Worm (Caenorhabditis elegans) whole organism, L4 larva: ENCODE data around the gene F26F12.4.

Experiments used
- D1046.2 ChIP-seq: fragments of 200-800 bp; sonication (Bioruptor generic); IDR thresholded peaks from 2 replicates; pipeline ENCODE4 v1.3.6; 2022; ENCODE audit warnings: missing genetic modification characterization, missing compliant biosample characterization
- F26F4.8 ChIP-seq: fragments of 200-800 bp; sonication (Bioruptor generic); conservative IDR thresholded peaks from 2 replicates; pipeline ENCODE4 v1.3.6; 2022; ENCODE audit warnings: missing genetic modification characterization, missing compliant biosample characterization
- F44E2.7 ChIP-seq: fragments of 200-800 bp; sonication (Bioruptor generic); IDR thresholded peaks from 2 replicates; pipeline ENCODE4 v2.1.2; 2022; ENCODE audit warnings: missing genetic modification characterization, missing compliant biosample characterization
- F49E8.2 ChIP-seq: sonication (generic microtip); optimal IDR thresholded peaks from 2 replicates; lab custom pipeline; 2016; ENCODE audit warnings: missing compliant biosample characterization, mild to moderate bottlenecking, missing genetic modification characterization, borderline replicate concordance
- R02D3.7 ChIP-seq: fragments of 150-350 bp; sonication (generic microtip); optimal IDR thresholded peaks from 3 replicates; lab custom pipeline; 2014; ENCODE audit warnings: missing biosample characterization, missing genetic modification characterization
- Y105C5A.15 ChIP-seq: fragments of 200-800 bp; sonication (Bioruptor generic); IDR thresholded peaks from 2 replicates; pipeline ENCODE4 v1.3.6; 2022; ENCODE audit warnings: missing genetic modification characterization, missing compliant biosample characterization
- Y5F2A.4 ChIP-seq: fragments of 200-800 bp; sonication (Bioruptor generic); optimal IDR thresholded peaks from 2 replicates; lab custom pipeline; 2018; ENCODE audit warnings: mild to moderate bottlenecking, missing genetic modification characterization, missing compliant biosample characterization
- ama-1 ChIP-seq: fragments of 150-350 bp; optimal IDR thresholded peaks from 2 replicates; lab custom pipeline; 2014; ENCODE audit warnings: inconsistent platforms, mixed read lengths
- arid-1 ChIP-seq: fragments of 200-800 bp; sonication (Bioruptor generic); conservative IDR thresholded peaks from 2 replicates; pipeline ENCODE4 v1.3.6; 2022; ENCODE audit warnings: missing genetic modification reagents, missing genetic modification characterization, missing compliant biosample characterization
- ceh-20 ChIP-seq: fragments of 200-800 bp; sonication (Bioruptor generic); IDR thresholded peaks from 2 replicates; pipeline ENCODE4 v1.3.6; 2022; ENCODE audit warnings: missing genetic modification reagents, missing genetic modification characterization, missing compliant biosample characterization
- ceh-44 ChIP-seq: fragments of 200-800 bp; sonication (Bioruptor generic); IDR thresholded peaks from 2 replicates; pipeline ENCODE4 v1.3.6; 2022; ENCODE audit warnings: missing genetic modification reagents, missing genetic modification characterization, missing compliant biosample characterization
- cey-2 ChIP-seq: sonication (generic microtip); optimal IDR thresholded peaks from 3 replicates; lab custom pipeline; 2017; ENCODE audit warnings: missing genetic modification characterization, mild to moderate bottlenecking, missing compliant biosample characterization, antibody characterized with exemption, borderline replicate concordance; ENCODE audit not compliant: insufficient read depth
- daf-19 ChIP-seq: fragments of 200-800 bp; sonication (Bioruptor generic); conservative IDR thresholded peaks from 2 replicates; pipeline ENCODE4 v1.3.6; 2022; ENCODE audit warnings: missing genetic modification characterization, missing compliant biosample characterization
- dmd-6 ChIP-seq: fragments of 200-800 bp; sonication (Bioruptor generic); IDR thresholded peaks from 2 replicates; pipeline ENCODE4 v1.3.6; 2022; ENCODE audit warnings: missing genetic modification reagents, missing genetic modification characterization, missing compliant biosample characterization
- dmd-8 ChIP-seq: fragments of 200-800 bp; sonication (Bioruptor generic); IDR thresholded peaks from 2 replicates; pipeline ENCODE4 v1.3.6; 2022; ENCODE audit warnings: missing genetic modification characterization, missing compliant biosample characterization
- dmd-9 ChIP-seq: fragments of 200-800 bp; sonication (Bioruptor generic); IDR thresholded peaks from 2 replicates; pipeline ENCODE4 v1.3.6; 2022; ENCODE audit warnings: missing genetic modification reagents, missing genetic modification characterization, missing compliant biosample characterization
- dve-1 ChIP-seq: sonication (generic microtip); optimal IDR thresholded peaks from 2 replicates; lab custom pipeline; 2017; ENCODE audit warnings: antibody characterized with exemption, mild to moderate bottlenecking, missing genetic modification characterization, missing compliant biosample characterization; ENCODE audit not compliant: insufficient read depth
- egl-27 ChIP-seq: sonication (generic microtip); optimal IDR thresholded peaks from 3 replicates; lab custom pipeline; 2017; ENCODE audit warnings: missing biosample characterization, missing genetic modification reagents, missing genetic modification characterization
- egl-43 ChIP-seq: fragments of 200-800 bp; sonication (Bioruptor generic); IDR thresholded peaks from 2 replicates; pipeline ENCODE4 v1.3.6; 2022; ENCODE audit warnings: missing genetic modification reagents, missing genetic modification characterization, missing compliant biosample characterization
- fos-1 ChIP-seq: fragments of 150-350 bp; optimal IDR thresholded peaks from 2 replicates; lab custom pipeline; 2014; ENCODE audit warnings: missing biosample characterization, missing genetic modification characterization
- hif-1 ChIP-seq, 2 experiments: sonication (generic microtip); optimal IDR thresholded peaks; 2 replicates each; lab custom pipeline; 2016 to 2017; ENCODE audit warnings: missing compliant biosample characterization in 2 of 2, missing genetic modification characterization in 2 of 2, missing genetic modification reagents in 2 of 2, missing genotype in 2 of 2, mild to moderate bottlenecking in 1 of 2
- hlh-11 ChIP-seq: fragments of 200-800 bp; sonication (Bioruptor generic); optimal IDR thresholded peaks from 2 replicates; lab custom pipeline; 2018; ENCODE audit warnings: mild to moderate bottlenecking, missing genetic modification characterization, missing compliant biosample characterization
- hlh-30 ChIP-seq: sonication (generic microtip); optimal IDR thresholded peaks from 2 replicates; lab custom pipeline; 2017; ENCODE audit warnings: antibody characterized with exemption, mild to moderate bottlenecking, missing genetic modification characterization, missing compliant biosample characterization; ENCODE audit not compliant: insufficient read depth
- lin-1 ChIP-seq: fragments of 200-800 bp; sonication (Bioruptor generic); IDR thresholded peaks from 2 replicates; pipeline ENCODE4 v1.3.6; 2022; ENCODE audit warnings: missing genetic modification reagents, missing genetic modification characterization, missing compliant biosample characterization
- lin-13 ChIP-seq: fragments of 150-350 bp; optimal IDR thresholded peaks from 2 replicates; lab custom pipeline; 2014; ENCODE audit warnings: missing biosample characterization, missing genetic modification reagents, missing genetic modification characterization
- lin-29 ChIP-seq: fragments of 200-800 bp; sonication (Bioruptor generic); IDR thresholded peaks from 2 replicates; pipeline ENCODE4 v1.3.6; 2022; ENCODE audit warnings: missing genetic modification reagents, missing genetic modification characterization, missing compliant biosample characterization
- madf-5 ChIP-seq, 2 experiments: fragments of 200-800 bp; sonication (Bioruptor generic); IDR thresholded peaks; 2 replicates each; pipeline ENCODE4 v1.3.6; 2022; ENCODE audit warnings: missing compliant biosample characterization in 2 of 2, missing genetic modification characterization in 2 of 2
- madf-9 ChIP-seq: fragments of 200-800 bp; sonication (Bioruptor generic); conservative IDR thresholded peaks from 2 replicates; pipeline ENCODE4 v1.3.6; 2022; ENCODE audit warnings: missing genetic modification reagents, missing genetic modification characterization, missing compliant biosample characterization
- mdl-1 ChIP-seq, 2 experiments: fragments of 150-350 bp in 1 of 2; sonication (generic microtip) in 1 of 2; optimal IDR thresholded peaks; 2 replicates each; lab custom pipeline; 2014 to 2017; ENCODE audit warnings: missing biosample characterization in 2 of 2, missing genetic modification characterization in 2 of 2
- mes-2 ChIP-seq: sonication (generic microtip); optimal IDR thresholded peaks from 2 replicates; lab custom pipeline; 2016; ENCODE audit warnings: missing genotype, mild to moderate bottlenecking, missing genetic modification characterization, missing compliant biosample characterization; ENCODE audit not compliant: poor library complexity, severe bottlenecking
- nhr-10 ChIP-seq: fragments of 150-350 bp; optimal IDR thresholded peaks from 2 replicates; lab custom pipeline; 2014; ENCODE audit warnings: missing biosample characterization, missing genetic modification characterization
- nhr-237 ChIP-seq: sonication (generic microtip); optimal IDR thresholded peaks from 2 replicates; lab custom pipeline; 2017; ENCODE audit warnings: missing biosample characterization, missing genetic modification characterization
- nhr-25 ChIP-seq: sonication (generic microtip); optimal IDR thresholded peaks from 2 replicates; lab custom pipeline; 2017; ENCODE audit warnings: missing genetic modification characterization, mild to moderate bottlenecking, missing compliant biosample characterization, antibody characterized with exemption, moderate library complexity, borderline replicate concordance; ENCODE audit not compliant: insufficient read depth
- nhr-28 ChIP-seq: fragments of 150-350 bp; optimal IDR thresholded peaks from 2 replicates; lab custom pipeline; 2014; ENCODE audit warnings: missing biosample characterization, missing genetic modification characterization
- nhr-48 ChIP-seq: sonication (generic microtip); optimal IDR thresholded peaks from 2 replicates; lab custom pipeline; 2016; ENCODE audit warnings: mild to moderate bottlenecking, missing genetic modification characterization, missing compliant biosample characterization
- nhr-76 ChIP-seq: fragments of 150-350 bp; optimal IDR thresholded peaks from 2 replicates; lab custom pipeline; 2014; ENCODE audit warnings: missing biosample characterization, missing genetic modification characterization
- pqm-1 ChIP-seq: sonication (generic microtip); optimal IDR thresholded peaks from 2 replicates; lab custom pipeline; 2017; ENCODE audit warnings: missing biosample characterization, missing genetic modification characterization
- saeg-2 ChIP-seq: fragments of 200-800 bp; sonication (Bioruptor generic); IDR thresholded peaks from 2 replicates; pipeline ENCODE4 v1.3.6; 2022; ENCODE audit warnings: missing genetic modification reagents, missing genetic modification characterization, missing compliant biosample characterization
- snpc-4 ChIP-seq: fragments of 150-350 bp; optimal IDR thresholded peaks from 2 replicates; lab custom pipeline; 2014; ENCODE audit warnings: missing biosample characterization, missing genetic modification characterization
- tra-1 ChIP-seq: fragments of 200-800 bp; sonication (Bioruptor generic); IDR thresholded peaks from 2 replicates; pipeline ENCODE4 v1.3.6; 2022; ENCODE audit warnings: missing genetic modification reagents, missing genetic modification characterization, missing compliant biosample characterization
- unc-130 ChIP-seq: sonication (generic microtip); optimal IDR thresholded peaks from 2 replicates; lab custom pipeline; 2016; ENCODE audit warnings: missing genetic modification reagents, missing genetic modification characterization, missing compliant biosample characterization
- unc-39 ChIP-seq: sonication (generic microtip); optimal IDR thresholded peaks from 2 replicates; lab custom pipeline; 2017; ENCODE audit warnings: missing biosample characterization, missing genetic modification characterization
- unc-62 ChIP-seq, 3 experiments: fragments of 150-350 bp in 1 of 3; sonication (generic microtip); optimal IDR thresholded peaks in 2 of 3; peaks in 1 of 3; 1 replicate in 1 of 3; 2 replicates in 2 of 3; lab custom pipeline; 2014 to 2017; ENCODE audit warnings: missing biosample characterization in 3 of 3, missing genetic modification characterization in 3 of 3, missing genetic modification reagents in 3 of 3, missing genotype in 1 of 3
- vab-7 ChIP-seq: fragments of 200-800 bp; sonication (Bioruptor generic); IDR thresholded peaks from 2 replicates; pipeline ENCODE4 v1.3.6; 2022; ENCODE audit warnings: missing genetic modification reagents, missing genetic modification characterization, missing compliant biosample characterization
- zfp-3 ChIP-seq: fragments of 200-800 bp; sonication (Bioruptor generic); conservative IDR thresholded peaks from 2 replicates; pipeline ENCODE4 v1.3.6; 2022; ENCODE audit warnings: missing genetic modification reagents, missing genetic modification characterization, missing compliant biosample characterization
- zip-11 ChIP-seq: fragments of 200-800 bp; sonication (Bioruptor generic); IDR thresholded peaks from 2 replicates; pipeline ENCODE4 v1.3.6; 2022; ENCODE audit warnings: missing genetic modification characterization, missing compliant biosample characterization
- zip-2 ChIP-seq: fragments of 150-350 bp; optimal IDR thresholded peaks from 2 replicates; lab custom pipeline; 2014; ENCODE audit warnings: missing biosample characterization, missing genetic modification characterization

F26F12.4 gene

ce11 chrV:5835397-5835796 lies 33.7 kb downstream of the F26F12.4 start:
- no peak for TF ChIP-seq pqm-1 (tag; lab: Kevin White, UChicago)
- TF ChIP-seq zip-2, result no peak
- peak; percentile 93 for TF ChIP-seq zfp-3 (GFP tag; lab: Robert Waterston, UW)
- TF ChIP-seq madf-5 (GFP tag; IDR thresholded peaks at IDR 0.05; lab: Robert Waterston, UW), result 0 out of 4 replicates have a peak, but pooled peaks of 1 of the 2 experiments have one; percentile 1
- TF ChIP-seq lin-29 (GFP tag; lab: Robert Waterston, UW), result no peak
- no peak for TF ChIP-seq madf-9 (GFP tag; lab: Robert Waterston, UW)
- TF ChIP-seq dmd-9 (GFP tag; lab: Robert Waterston, UW), result no peak
- peak; percentile 23 for TF ChIP-seq lin-13 (GFP tag; lab: Kevin White, UChicago)
- TF ChIP-seq saeg-2 (GFP tag; lab: Robert Waterston, UW), result no peak
- TF ChIP-seq mes-2, result no peak
- TF ChIP-seq nhr-48 (tag; lab: Kevin White, UChicago), result no peak
- no peak for TF ChIP-seq dmd-6

DNA sequence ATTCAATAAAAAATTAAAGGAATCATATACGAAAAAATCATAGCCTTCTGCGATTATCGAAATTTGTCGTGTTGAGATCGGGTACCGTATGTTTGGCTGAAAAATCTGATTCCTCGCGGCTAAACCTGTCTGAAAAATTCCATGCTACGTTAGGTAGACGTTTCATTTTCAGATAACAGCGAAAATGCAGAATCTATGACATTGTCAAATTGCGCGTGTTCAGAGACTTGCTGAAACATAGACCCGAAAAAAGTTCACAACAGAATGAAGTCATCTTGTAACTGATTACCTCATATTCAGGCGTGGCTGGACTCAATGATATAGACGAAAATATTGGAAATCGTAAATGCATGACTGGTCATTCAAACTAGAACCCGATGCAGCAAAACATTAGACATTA lies 35.6 kb downstream of the F26F12.4 start, which contains the start of gene srh-76:
TSS of gene srh-76 (plus strand) at position 301 of the 400 bp plus-strand sequence.
- TF ChIP-seq lin-29 (GFP tag; lab: Robert Waterston, UW), result no peak
- no peak for TF ChIP-seq dmd-8 (GFP tag; lab: Robert Waterston, UW)
- TF ChIP-seq nhr-237 (tag; lab: Kevin White, UChicago), result no peak
- no peak for TF ChIP-seq dmd-6
- TF ChIP-seq egl-27 (tag; lab: Kevin White, UChicago), result no peak
- no peak for TF ChIP-seq madf-5 (GFP tag; IDR thresholded peaks at IDR 0.05; lab: Robert Waterston, UW)
- TF ChIP-seq lin-1 (GFP tag; lab: Robert Waterston, UW), result no peak
- TF ChIP-seq fos-1, result no peak
- TF ChIP-seq D1046.2 (GFP tag; lab: Robert Waterston, UW), result no peak
- TF ChIP-seq egl-43 (GFP tag; lab: Robert Waterston, UW), result no peak
- TF ChIP-seq arid-1 (GFP tag; lab: Robert Waterston, UW), result no peak

- TF ChIP-seq nhr-76 (tag; lab: Kevin White, UChicago) (no peak), dve-1 (tag; lab: Kevin White, UChicago) (peak; percentile 19), vab-7 (GFP tag; lab: Robert Waterston, UW) (no peak), F26F4.8 (GFP tag; lab: Robert Waterston, UW) (no peak), unc-62 (GFP tag; optimal IDR thresholded peaks at IDR 0.05 in 1 of 2; lab: Kevin White, UChicago) (peak in 1 of 2 experiments; percentile 99), unc-62 (tag; optimal IDR thresholded peaks at IDR 0.05; lab: Kevin White, UChicago) (no peak), nhr-10 (tag; lab: Kevin White, UChicago) (no peak), nhr-28 (tag; lab: Kevin White, UChicago) (peak; percentile 85), F49E8.2 (tag; lab: Kevin White, UChicago) (no peak), hif-1 (tag; optimal IDR thresholded peaks at IDR 0.05; lab: Kevin White, UChicago) (no peak), unc-39 (tag; lab: Kevin White, UChicago) (no peak), unc-130 (GFP tag; lab: Kevin White, UChicago) (no peak), dmd-6 (peak; percentile 20; the same call in 1 of the 2 replicates), Y105C5A.15 (GFP tag; lab: Robert Waterston, UW) (no peak), ceh-44 (GFP tag; lab: Robert Waterston, UW) (no peak), ceh-20 (peak; percentile 63; the same call in 1 of the 2 replicates), R02D3.7 (no peak), mdl-1 (tag; optimal IDR thresholded peaks at IDR 0.05; lab: Kevin White, UChicago) (peak in 1 of 2 experiments; percentile 75), zip-11 (no peak), snpc-4 (tag; lab: Kevin White, UChicago) (no peak), hlh-30 (tag; lab: Kevin White, UChicago) (no peak), F44E2.7 (GFP tag; lab: Robert Waterston, UW) (no peak), ama-1 (lab: Kevin White, UChicago) (peak; percentile 49), tra-1 (GFP tag; lab: Robert Waterston, UW) (peak; percentile 19; the same call in 1 of the 2 replicates), Y5F2A.4 (GFP tag; lab: Kevin White, UChicago) (no peak), nhr-25 (tag; lab: Kevin White, UChicago) (no peak), daf-19 (GFP tag; lab: Robert Waterston, UW) (no peak), lin-13 (GFP tag; lab: Kevin White, UChicago) (no peak), cey-2 (tag; lab: Kevin White, UChicago) (peak; percentile 77), hlh-11 (tag; lab: Kevin White, UChicago) (peak; percentile 78)
These were observed 36.3 kb downstream of the F26F12.4 start for ce11 chrV:5832799-5833198.
